Fruit fly (Drosophila melanogaster): Measurements from ENCODE around the gene CG33095.

CG33095 gene

DNA sequence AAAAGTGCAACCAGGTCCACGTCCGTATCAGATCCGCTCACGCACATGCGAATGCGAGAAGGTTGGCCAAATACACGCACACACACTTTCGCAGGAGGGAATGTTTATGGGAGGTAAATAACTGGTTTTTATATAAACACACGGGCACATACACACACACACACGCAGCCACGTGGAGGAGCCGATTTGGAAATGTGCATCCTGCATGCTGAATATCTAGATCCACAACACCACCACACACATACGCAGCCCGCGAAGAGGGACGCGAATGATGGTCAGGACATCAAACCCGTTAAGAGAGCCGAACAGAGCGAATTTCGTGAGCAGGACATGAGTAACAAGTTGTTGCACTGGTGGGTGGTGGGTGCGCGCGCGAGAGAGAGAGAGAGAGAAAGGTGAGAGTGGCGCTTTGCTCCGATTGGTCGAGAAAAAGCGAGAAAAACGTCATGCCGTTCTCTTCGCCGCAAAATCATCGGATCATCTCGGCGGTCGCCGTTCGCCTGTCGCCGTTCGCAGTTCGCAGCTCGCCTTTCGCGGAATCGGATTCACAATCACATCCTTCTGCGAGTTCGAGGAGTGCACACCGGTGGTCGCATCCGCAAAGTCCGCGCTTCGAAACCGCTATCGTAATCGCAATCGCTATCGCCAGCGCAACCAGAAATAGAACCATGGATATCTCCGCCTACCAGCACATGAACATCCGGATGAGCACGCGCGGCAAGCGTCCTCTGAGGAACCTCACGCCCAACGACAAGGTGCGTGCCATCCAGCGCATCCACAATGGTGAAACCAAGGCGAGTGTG, 40.3 kb downstream of the CG33095 start, which contains the start of gene danr:
Gene danr, plus strand, starts transcription at position 508 of the 803 bp plus-strand sequence.
- TF ChIP-seq CG8478 (optimal IDR thresholded peaks at IDR 0.05): no peak
- TF ChIP-seq CTCF (optimal IDR thresholded peaks at IDR 0.05): no peak
